Fruit fly (Drosophila melanogaster) whole organism, larva: Measurements from ENCODE around the gene Tsp29Fb.

Experiments used
- noc ChIP-seq: fragments of 200-800 bp; sonication (Bioruptor generic); optimal IDR thresholded peaks from 3 replicates; lab custom pipeline; 2019; ENCODE audit warnings: missing biosample characterization, mild to moderate bottlenecking, missing genetic modification characterization, moderate library complexity

The Tsp29Fb gene

DNA sequence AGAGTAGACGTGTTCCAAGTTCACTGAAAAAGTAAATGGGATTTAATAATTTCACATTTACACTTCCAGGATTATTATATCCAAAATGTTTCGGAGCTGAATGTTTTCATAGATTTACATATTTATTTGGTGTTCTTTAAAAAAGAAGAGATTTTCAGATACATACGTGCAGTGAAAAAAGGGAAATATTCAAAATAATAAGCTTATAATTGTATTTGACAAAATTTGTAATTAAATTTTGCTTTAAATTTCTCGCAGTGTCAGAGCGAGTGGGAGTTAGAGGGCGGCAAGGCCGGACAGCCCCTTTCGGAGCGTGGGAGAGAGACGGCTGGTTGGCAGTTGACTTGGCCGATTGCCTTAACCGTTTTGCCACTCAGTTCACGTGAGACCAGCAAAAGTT, at the start of gene Tsp29Fb:
Gene Tsp29Fb, plus strand, starts transcription at position 388 of the 400 bp plus-strand sequence.
- TF ChIP-seq noc (tag; lab: Kevin White, UChicago): peak; percentile 93

DNA sequence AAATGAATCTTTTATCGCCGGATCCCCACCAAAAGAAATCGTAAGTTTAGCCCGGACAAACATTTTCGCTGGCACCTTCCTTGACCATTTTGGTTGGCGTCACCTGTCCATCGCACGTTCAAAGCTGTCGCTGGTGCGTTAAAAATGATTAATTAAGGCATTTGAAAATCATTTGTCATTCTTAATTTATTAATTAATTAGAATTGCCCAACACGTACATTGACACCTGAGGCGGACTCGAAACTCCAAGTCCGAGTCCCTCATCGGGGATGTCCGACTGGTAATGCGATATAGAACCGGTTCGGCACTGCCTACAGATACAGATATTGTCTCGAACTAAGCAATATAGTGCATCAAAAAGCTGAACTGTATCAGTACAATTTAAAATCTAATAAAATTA, 49.0 kb upstream of the Tsp29Fb start:
- no peak for TF ChIP-seq noc (tag; lab: Kevin White, UChicago)

DNA sequence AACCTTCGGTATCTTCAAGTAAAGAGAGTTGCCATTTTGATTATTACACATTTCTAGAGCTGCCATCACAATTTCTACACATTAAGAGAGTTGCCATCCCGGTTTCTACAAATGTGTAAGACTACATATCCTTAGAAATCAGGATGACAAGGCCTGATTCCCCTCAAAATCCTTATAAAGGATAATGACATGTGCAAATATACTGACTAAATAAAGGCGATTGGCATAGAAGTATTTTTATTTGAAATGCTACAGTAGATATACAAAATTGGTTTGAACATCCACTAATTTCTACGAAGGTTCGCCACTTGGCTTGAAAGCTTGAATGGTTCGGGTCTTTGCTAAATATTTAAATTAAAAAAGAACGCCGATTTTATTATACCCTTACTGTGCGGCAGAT, 48.5 kb upstream of the Tsp29Fb start:
- no peak for TF ChIP-seq noc (tag; lab: Kevin White, UChicago)

DNA sequence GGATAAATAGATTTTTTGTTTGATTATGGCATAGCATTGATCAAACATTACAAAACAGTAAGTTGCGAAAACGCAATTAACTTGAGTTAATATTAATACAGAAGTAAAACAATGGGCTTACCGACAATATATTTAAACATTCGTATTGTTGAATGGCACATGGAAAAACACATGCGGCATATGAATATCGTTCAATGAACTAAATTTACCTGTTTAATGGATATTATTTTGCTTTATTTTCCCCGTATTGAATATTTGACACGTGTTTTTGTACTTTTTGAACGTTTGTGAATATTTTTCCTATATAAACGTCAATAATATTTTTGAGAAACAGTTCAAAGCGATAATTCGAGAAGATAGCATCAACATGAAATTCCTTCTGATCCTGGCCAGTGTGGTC, 46.0 kb upstream of the Tsp29Fb start, which contains the start of gene CG42713:
Gene CG42713, plus strand, starts transcription at position 301 of the 400 bp plus-strand sequence.
- no peak for TF ChIP-seq noc (tag; lab: Kevin White, UChicago)

DNA sequence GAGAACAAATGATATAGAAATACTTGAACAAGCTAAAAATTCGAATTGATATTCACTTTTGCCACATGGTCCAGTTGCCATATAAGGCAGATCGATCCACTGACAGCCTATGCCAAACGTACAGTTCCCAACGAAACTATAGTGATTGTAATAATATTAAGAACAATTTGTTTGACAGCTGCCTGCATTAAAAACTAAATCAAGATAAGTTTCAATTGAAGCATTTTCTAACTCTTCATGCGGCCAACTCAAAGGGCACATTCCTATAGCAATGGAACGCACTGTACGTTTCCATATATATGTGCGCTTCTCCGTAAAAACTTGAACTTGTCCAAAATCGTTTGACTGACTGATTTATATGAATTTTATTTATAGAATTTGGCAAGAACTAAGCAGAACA, 43.0 kb upstream of the Tsp29Fb start:
- TF ChIP-seq noc (tag; lab: Kevin White, UChicago): no peak

DNA sequence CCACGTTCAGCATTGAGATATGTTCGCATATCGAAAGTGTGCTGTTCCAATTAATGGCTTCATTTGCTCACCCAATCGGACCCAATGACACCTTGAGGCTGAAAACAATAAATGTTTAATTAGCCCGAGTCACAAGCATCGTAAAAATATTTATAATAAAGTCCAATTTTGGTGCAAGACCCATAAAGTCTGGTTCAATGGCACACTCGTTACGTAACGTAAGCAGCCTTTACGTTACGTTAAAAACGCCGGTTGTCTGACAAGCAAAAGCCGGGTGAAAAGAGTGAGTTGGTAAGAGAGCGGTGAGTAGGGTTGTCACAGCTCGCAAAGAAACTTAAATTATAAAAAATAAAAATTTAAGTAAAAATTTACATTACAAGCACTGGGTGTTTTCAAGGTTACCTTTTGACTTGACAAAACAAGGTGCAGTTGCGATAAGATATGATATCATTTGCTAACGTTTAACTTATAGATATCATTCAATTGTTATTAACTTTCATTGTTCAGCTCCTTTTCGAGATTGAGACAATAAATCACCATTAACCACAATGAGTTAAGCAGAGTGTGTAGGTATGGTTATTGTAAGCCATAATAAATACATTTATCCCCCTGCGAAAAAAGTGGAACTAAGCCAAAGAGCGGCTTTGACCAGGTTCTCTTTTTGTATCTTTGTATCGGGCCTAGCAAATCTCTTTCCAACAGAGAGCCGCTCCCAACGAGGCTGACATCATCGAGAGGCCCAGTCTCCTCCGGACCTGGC, 39.1 kb upstream of the Tsp29Fb start:
- peak; percentile 60 for TF ChIP-seq noc (tag; lab: Kevin White, UChicago)

DNA sequence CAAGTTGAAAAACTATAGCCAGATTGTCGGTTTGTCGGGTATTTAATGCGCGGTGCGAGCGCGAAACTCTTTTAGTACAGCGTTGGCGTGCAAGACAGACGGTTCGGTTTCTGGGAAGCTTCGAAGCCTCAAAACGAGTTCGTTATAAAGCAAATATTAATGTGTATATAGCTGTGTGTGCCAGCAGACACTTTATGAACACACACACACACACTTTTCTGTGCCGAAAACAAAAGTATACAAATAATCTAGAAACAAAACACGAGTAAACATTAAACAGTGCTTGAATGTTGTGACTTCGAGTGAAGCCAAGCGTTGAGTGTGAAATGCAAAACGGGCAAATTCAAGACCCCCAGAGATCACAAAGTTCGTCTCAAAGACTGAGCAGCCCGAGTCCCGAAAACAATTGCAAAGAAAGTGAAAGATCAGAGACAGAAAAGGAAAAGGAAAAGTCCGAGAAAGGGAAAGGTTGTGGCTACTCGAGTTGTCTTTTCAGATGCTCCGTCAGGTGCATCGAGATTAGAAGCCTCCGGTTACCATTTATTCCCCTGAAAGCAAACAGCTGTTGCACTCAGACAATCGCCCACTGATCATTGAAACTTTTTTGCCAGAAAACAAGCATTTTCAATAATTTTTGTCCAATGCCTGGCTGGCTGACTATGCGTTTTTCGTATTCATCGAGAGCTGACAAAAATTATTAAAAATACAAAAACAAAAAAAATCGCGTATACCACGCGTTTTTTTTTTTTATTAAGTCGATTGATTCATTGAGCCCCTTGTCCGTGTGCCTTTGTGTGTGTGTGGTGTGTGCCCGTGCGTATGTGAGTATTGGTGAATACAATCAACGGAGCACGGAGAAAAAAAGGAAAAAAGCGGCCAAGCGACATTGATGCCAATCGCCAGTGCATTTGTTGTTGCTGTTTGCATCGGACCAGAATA, 38.2 kb upstream of the Tsp29Fb start, which contains the start of gene CG34398:
Gene CG34398, plus strand, starts transcription at position 73 of the 939 bp plus-strand sequence.
- TF ChIP-seq noc (tag; lab: Kevin White, UChicago): no peak

DNA sequence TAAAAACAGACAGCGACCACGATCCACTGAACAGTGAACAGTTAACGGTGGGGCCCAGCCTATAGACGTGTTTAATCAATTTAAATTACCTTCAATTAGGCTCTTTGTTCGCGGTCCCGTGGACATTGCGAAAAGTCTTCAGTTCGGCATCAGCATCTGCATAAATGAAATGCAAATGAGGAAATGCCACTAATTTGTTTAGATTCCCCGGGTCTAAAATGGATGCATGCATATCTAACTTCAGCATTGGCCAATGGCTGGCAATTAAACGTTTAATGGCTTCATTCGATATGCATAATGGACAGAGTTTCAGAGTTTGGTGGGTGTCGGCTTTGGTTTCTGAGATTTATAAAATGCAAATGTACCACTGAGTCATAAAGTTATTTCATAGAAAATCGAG, 35.3 kb upstream of the Tsp29Fb start:
- TF ChIP-seq noc (tag; lab: Kevin White, UChicago): no peak

DNA sequence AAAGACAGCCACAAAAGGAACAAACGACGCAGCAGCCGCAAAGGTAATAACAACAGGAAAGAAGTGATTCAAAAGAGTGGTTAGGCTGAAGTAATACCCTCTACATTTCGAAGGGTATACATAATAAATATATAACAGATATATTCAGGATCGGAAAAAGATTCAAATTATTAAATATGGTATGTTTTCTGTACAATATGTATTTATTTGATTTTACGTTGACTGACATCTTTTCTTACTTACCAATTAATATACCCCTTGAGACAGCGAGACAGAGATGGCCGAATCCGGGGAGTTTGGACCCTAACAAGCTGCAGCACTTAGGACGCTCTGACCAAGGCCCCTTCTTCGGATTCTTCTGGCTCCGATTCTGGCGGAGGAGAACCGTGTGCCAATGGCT, 30.9 kb upstream of the Tsp29Fb start:
- TF ChIP-seq noc (tag; lab: Kevin White, UChicago): no peak

DNA sequence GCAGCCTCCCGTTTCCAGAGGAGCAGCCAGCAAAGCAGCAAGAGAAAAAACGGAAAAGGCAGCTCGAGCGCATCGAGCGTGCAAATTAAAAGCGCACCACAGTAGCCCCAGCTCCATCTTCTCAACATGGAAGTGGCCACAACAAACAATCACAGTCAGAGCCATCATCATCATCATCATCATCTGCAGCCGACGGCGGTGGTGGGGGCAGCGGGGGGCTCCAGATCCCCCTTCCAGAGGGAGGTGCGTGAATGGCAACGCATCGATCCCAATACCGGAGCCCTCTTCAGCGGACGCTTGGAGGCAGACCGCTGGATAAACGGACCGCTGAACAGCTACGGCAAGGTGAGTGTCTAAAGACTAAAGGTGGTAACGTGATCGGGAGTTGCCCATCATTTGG, 21.5 kb upstream of the Tsp29Fb start:
- TF ChIP-seq noc (tag; lab: Kevin White, UChicago): no peak

DNA sequence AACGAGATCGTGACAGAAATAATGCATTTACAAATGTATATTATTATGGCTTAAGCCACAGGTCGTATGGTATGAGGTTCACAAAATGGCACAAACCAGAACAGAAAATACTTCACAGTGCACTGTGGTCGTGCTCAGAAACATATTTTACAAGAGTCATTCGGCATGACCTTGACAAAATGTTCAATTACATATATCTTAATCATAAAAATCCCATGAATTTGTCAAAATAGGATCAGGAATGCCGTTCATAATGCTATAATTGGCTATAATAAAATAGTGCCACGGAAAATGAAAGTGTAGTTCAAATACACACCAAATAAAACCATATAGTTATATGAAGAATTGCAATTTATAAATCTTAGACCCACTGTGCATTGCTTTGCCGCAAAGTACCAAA, 17.6 kb upstream of the Tsp29Fb start:
- no peak for TF ChIP-seq noc (tag; lab: Kevin White, UChicago)

DNA sequence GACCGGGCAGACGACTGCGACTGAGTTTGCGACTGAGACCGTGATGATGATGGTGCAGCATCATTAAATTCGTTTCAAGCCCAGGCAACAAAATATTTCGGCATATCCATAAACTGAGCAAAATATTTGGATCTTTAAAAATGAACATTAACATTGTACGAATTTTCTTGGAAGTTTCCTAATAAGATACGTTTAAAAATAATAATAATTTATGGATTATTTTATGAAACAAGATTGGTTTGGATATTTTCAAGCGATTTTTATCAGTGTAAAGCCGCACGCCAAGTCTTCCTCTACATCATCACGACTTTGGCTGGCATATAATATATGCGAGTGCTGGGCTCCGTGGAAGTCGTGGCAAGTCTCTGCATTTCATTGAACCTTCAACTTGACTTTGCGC, 16.9 kb upstream of the Tsp29Fb start:
- TF ChIP-seq noc (tag; lab: Kevin White, UChicago): no peak

DNA sequence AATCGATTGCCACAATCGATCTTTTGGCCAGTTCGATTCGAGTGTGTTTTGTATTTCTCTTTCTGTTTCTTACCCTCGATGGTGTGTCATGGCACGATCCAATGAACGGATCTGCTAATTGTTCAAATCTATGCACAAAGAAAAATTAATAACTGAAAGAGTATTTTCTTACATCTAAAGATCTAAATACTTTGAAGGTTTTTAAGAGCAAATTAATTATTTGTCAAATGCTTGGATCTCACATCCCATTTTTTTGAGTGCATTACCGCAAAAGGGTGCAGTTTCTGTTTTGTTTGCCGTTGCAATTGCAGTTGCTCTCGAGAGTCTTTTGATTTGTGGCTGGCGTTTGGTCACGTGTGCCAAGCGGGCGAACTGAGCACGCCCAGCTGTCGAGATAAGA, 15.3 kb upstream of the Tsp29Fb start:
- TF ChIP-seq noc (tag; lab: Kevin White, UChicago): no peak

DNA sequence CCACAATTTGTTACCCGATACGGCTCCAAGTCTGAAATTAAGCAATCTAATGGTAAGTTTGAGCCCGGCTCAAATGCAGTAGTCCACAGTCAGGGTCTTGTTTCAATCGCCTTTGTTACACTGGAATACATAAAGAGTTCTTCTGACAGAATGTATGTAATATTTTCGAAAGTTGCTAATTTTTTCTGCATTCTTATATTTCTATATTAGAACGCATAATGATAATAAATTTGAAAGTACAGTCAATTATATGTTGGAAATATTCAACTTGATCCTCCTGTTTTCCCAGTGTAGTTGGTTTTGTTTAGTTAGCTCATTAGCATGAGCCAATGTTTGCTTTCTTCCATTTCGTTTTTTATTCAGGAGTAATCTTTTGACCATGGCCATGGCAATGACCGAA, 13.8 kb upstream of the Tsp29Fb start:
- TF ChIP-seq noc (tag; lab: Kevin White, UChicago): no peak

DNA sequence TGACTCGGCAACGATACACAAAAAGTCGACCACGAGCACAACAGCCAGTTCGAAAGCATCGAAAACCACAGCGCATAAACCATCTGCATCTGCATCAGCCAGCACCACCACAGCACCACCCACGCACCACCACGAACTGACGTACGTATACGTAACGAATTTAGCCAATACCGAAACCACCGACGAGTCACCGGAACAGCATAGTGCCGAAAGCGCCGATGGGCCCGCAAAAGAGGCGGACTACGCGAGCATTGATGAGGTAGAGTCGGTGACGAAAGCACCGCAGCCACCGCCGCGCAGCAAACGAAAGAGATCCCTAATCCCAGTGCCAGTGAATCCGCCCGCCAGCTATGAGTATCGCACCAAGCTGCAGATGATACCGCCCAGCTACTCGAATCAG, 6.0 kb upstream of the Tsp29Fb start:
- no peak for TF ChIP-seq noc (tag; lab: Kevin White, UChicago)

DNA sequence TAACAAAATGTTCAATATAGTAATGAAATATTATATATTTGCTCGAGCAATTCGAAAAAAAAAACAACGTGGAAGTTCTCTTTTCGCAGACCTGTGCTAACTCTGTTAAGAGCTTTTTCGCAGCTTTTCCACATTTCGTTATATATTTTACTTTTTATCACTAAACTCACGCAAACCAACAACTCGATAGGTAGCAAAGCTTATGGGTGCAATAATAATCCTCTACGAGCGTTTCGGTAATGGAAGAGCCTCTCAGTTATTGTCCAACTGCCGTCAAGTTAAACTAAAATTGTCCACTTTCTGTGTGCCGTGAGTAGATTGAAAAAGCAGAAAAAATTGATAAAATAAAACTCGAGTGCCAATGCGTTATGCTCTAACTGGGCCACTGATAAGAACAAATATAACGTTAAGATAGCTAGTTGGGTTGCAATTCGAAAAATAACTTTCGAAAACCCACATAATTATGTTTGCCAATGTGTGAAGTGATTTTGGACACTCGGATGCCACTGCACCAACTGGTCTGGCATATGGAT, 3.4 kb upstream of the Tsp29Fb start, which contains the start of gene Tsp29Fa:
Gene Tsp29Fa, plus strand, starts transcription at position 253 of the 533 bp plus-strand sequence.
- TF ChIP-seq noc (tag; lab: Kevin White, UChicago): no peak
